Fruit fly (Drosophila melanogaster) whole organism, embryonic: Measurements from ENCODE around the gene sowi.
A peak's percentile ranks its signal among the peaks of the same experiment; 100 is the strongest.

Source experiments
- CG1024 ChIP-seq: fragments of 200-800 bp; sonication (Bioruptor generic); IDR thresholded peaks from 2 replicates; pipeline ENCODE4 v1.3.6; 2022; ENCODE audit warnings: missing biosample characterization, missing genetic modification characterization
- CG12104 ChIP-seq: fragments of 200-800 bp; sonication (Bioruptor generic); optimal IDR thresholded peaks from 3 replicates; lab custom pipeline; 2016; ENCODE audit warnings: missing biosample characterization, missing genetic modification characterization
- CG13296 ChIP-seq: fragments of 200-800 bp; sonication (Bioruptor generic); optimal IDR thresholded peaks from 3 replicates; lab custom pipeline; 2018; ENCODE audit warnings: missing biosample characterization, mild to moderate bottlenecking, missing genetic modification characterization
- CG13894 ChIP-seq: fragments of 200-800 bp; sonication (Bioruptor generic); optimal IDR thresholded peaks from 3 replicates; lab custom pipeline; 2018; ENCODE audit warnings: missing biosample characterization, mild to moderate bottlenecking, missing genetic modification characterization, moderate library complexity
- CG15479 ChIP-seq: fragments of 200-800 bp; sonication (Bioruptor generic); optimal IDR thresholded peaks from 3 replicates; lab custom pipeline; 2019; ENCODE audit warnings: missing biosample characterization, mild to moderate bottlenecking, missing genetic modification characterization, moderate library complexity
- CG15514 ChIP-seq: fragments of 200-800 bp; sonication (Bioruptor generic); optimal IDR thresholded peaks from 3 replicates; lab custom pipeline; 2017; ENCODE audit warnings: missing biosample characterization, missing genetic modification characterization, mild to moderate bottlenecking, moderate library complexity, missing genetic modification reagents
- CG16815 ChIP-seq: fragments of 200-800 bp; sonication (Bioruptor generic); optimal IDR thresholded peaks from 3 replicates; lab custom pipeline; 2017; ENCODE audit warnings: missing biosample characterization, mild to moderate bottlenecking, missing genetic modification characterization
- CG17912 ChIP-seq: fragments of 200-800 bp; sonication (Bioruptor generic); optimal IDR thresholded peaks from 2 replicates; lab custom pipeline; 2018; ENCODE audit warnings: missing biosample characterization, mild to moderate bottlenecking, missing genetic modification characterization
- CG1832 ChIP-seq: fragments of 200-800 bp; sonication (Bioruptor generic); optimal IDR thresholded peaks from 2 replicates; lab custom pipeline; 2017; ENCODE audit warnings: missing biosample characterization, mild to moderate bottlenecking, missing genetic modification characterization, inconsistent platforms
- CG18764 ChIP-seq: fragments of 200-800 bp; sonication (Bioruptor generic); optimal IDR thresholded peaks from 3 replicates; lab custom pipeline; 2016; ENCODE audit warnings: missing biosample characterization, missing genetic modification characterization
- CG2199 ChIP-seq: fragments of 200-800 bp; sonication (Bioruptor generic); IDR thresholded peaks from 3 replicates; pipeline ENCODE4 v1.3.6; 2022; ENCODE audit warnings: missing biosample characterization, missing genetic modification characterization
- CG33213 ChIP-seq: fragments of 200-800 bp; sonication (Bioruptor generic); optimal IDR thresholded peaks from 3 replicates; lab custom pipeline; 2016; ENCODE audit warnings: missing biosample characterization, missing genetic modification characterization
- CG3847 ChIP-seq: fragments of 200-800 bp; sonication (Bioruptor generic); IDR thresholded peaks from 2 replicates; pipeline ENCODE4 v1.3.6; 2022; ENCODE audit warnings: missing biosample characterization, missing genetic modification characterization
- CG3995 ChIP-seq: fragments of 200-800 bp; sonication (Bioruptor generic); optimal IDR thresholded peaks from 3 replicates; lab custom pipeline; 2016; ENCODE audit warnings: missing biosample characterization, missing genetic modification characterization
- CG6791 ChIP-seq: fragments of 200-800 bp; sonication (Bioruptor generic); IDR thresholded peaks from 3 replicates; pipeline ENCODE4 v1.3.6; 2022; ENCODE audit warnings: missing biosample characterization, missing genetic modification characterization; ENCODE audit not compliant: partially characterized antibody
- Camta ChIP-seq: fragments of 200-800 bp; sonication (Bioruptor generic); optimal IDR thresholded peaks from 2 replicates; lab custom pipeline; 2016; ENCODE audit warnings: missing biosample characterization, missing genetic modification characterization
- CoRest ChIP-seq: fragments of 200-800 bp; sonication (Bioruptor generic); optimal IDR thresholded peaks from 3 replicates; lab custom pipeline; 2018; ENCODE audit warnings: missing biosample characterization, mild to moderate bottlenecking, missing genetic modification characterization, moderate library complexity
- Deaf1 ChIP-seq: fragments of 200-800 bp; optimal IDR thresholded peaks from 3 replicates; lab custom pipeline; 2019; ENCODE audit warnings: missing biosample characterization, mild to moderate bottlenecking, missing genetic modification characterization, moderate library complexity
- Dll ChIP-seq: fragments of 200-800 bp; sonication (Bioruptor generic); IDR thresholded peaks from 4 replicates; pipeline ENCODE4 v1.3.6; 2022; ENCODE audit warnings: missing biosample characterization, missing genetic modification characterization; ENCODE audit not compliant: partially characterized antibody
- Doc3 ChIP-seq: fragments of 200-800 bp; sonication (Bioruptor generic); IDR thresholded peaks from 3 replicates; pipeline ENCODE4 v1.3.6; 2022; ENCODE audit warnings: missing biosample characterization, missing genetic modification characterization; ENCODE audit not compliant: partially characterized antibody
- Dp ChIP-seq: fragments of 200-800 bp; sonication (Bioruptor generic); optimal IDR thresholded peaks from 2 replicates; lab custom pipeline; 2018; ENCODE audit warnings: missing biosample characterization, mild to moderate bottlenecking, missing genetic modification characterization, moderate library complexity
- Dref ChIP-seq: fragments of 200-800 bp; sonication (Bioruptor generic); IDR thresholded peaks from 2 replicates; pipeline ENCODE4 v1.3.6; 2022; ENCODE audit warnings: missing biosample characterization, missing genetic modification characterization
- E2f2 ChIP-seq: fragments of 200-800 bp; sonication (Bioruptor generic); IDR thresholded peaks from 2 replicates; pipeline ENCODE4 v1.3.6; 2022; ENCODE audit warnings: missing biosample characterization, missing genetic modification characterization
- Ets65A ChIP-seq: fragments of 200-800 bp; sonication (Bioruptor generic); peaks from one replicate; lab custom pipeline; 2016; ENCODE audit warnings: missing biosample characterization, missing genetic modification characterization
- Gsc ChIP-seq: fragments of 200-800 bp; sonication (Bioruptor generic); IDR thresholded peaks from 2 replicates; pipeline ENCODE4 v1.3.6; 2022; ENCODE audit warnings: missing biosample characterization, missing genetic modification characterization
- MESR4 ChIP-seq: fragments of 200-800 bp; sonication (Bioruptor generic); optimal IDR thresholded peaks from 2 replicates; lab custom pipeline; 2018; ENCODE audit warnings: missing biosample characterization, mild to moderate bottlenecking, missing genetic modification characterization, moderate library complexity
- Max ChIP-seq: fragments of 200-800 bp; sonication (Bioruptor generic); optimal IDR thresholded peaks from 2 replicates; lab custom pipeline; 2016; ENCODE audit warnings: missing biosample characterization, mild to moderate bottlenecking, missing genetic modification characterization
- Rfx ChIP-seq: fragments of 200-800 bp; sonication (Bioruptor generic); IDR thresholded peaks from 2 replicates; pipeline ENCODE4 v1.3.6; 2022; ENCODE audit warnings: missing biosample characterization, missing genetic modification characterization
- Spps ChIP-seq: fragments of 200-800 bp; sonication (Bioruptor generic); optimal IDR thresholded peaks from 2 replicates; lab custom pipeline; 2018; ENCODE audit warnings: missing biosample characterization, mild to moderate bottlenecking, missing genetic modification characterization
- Xbp1 ChIP-seq: fragments of 200-800 bp; sonication (Bioruptor generic); optimal IDR thresholded peaks from 3 replicates; lab custom pipeline; 2016; ENCODE audit warnings: missing biosample characterization, mild to moderate bottlenecking, missing genetic modification characterization
- amos ChIP-seq: fragments of 200-800 bp; sonication (Bioruptor generic); IDR thresholded peaks from 2 replicates; pipeline ENCODE4 v1.3.6; 2022; ENCODE audit warnings: missing biosample characterization, missing genetic modification characterization; ENCODE audit not compliant: partially characterized antibody
- cad ChIP-seq: fragments of >200 bp; optimal IDR thresholded peaks from 2 replicates; lab custom pipeline; 2017; ENCODE audit warnings: missing biosample characterization, missing genetic modification characterization
- chinmo ChIP-seq: fragments of 200-800 bp; sonication (Bioruptor generic); IDR thresholded peaks from 4 replicates; pipeline ENCODE4 v1.3.6; 2022; ENCODE audit warnings: missing biosample characterization, missing genetic modification characterization; ENCODE audit not compliant: partially characterized antibody
- chn ChIP-seq: fragments of 200-800 bp; sonication (Bioruptor generic); optimal IDR thresholded peaks from 2 replicates; lab custom pipeline; 2016; ENCODE audit warnings: missing biosample characterization, missing genetic modification characterization
- dimm ChIP-seq: fragments of 200-800 bp; sonication (Bioruptor generic); IDR thresholded peaks from 2 replicates; pipeline ENCODE4 v1.3.6; 2022; ENCODE audit warnings: missing biosample characterization, missing genetic modification characterization
- dm ChIP-seq: fragments of 200-800 bp; sonication (Bioruptor generic); optimal IDR thresholded peaks from 3 replicates; lab custom pipeline; 2016; ENCODE audit warnings: missing biosample characterization, missing genetic modification characterization
- dmrt11E ChIP-seq: fragments of 200-800 bp; sonication (Bioruptor generic); optimal IDR thresholded peaks from 3 replicates; lab custom pipeline; 2018; ENCODE audit warnings: missing biosample characterization, mild to moderate bottlenecking, missing genetic modification characterization, moderate library complexity
- emc ChIP-seq: fragments of 200-800 bp; sonication (Bioruptor generic); optimal IDR thresholded peaks from 2 replicates; lab custom pipeline; 2016; ENCODE audit warnings: missing biosample characterization, missing genetic modification characterization
- en ChIP-seq: fragments of 200-800 bp; sonication (Bioruptor generic); optimal IDR thresholded peaks from 2 replicates; lab custom pipeline; 2016; ENCODE audit warnings: missing biosample characterization, missing genetic modification characterization
- esg ChIP-seq: fragments of 200-800 bp; sonication (Bioruptor generic); conservative IDR thresholded peaks from 2 replicates; pipeline ENCODE4 v1.3.6; 2022; ENCODE audit warnings: missing biosample characterization, missing genetic modification characterization
- gcm2 ChIP-seq: fragments of 200-800 bp; sonication (Bioruptor generic); optimal IDR thresholded peaks from 2 replicates; lab custom pipeline; 2016; ENCODE audit warnings: missing biosample characterization, missing genetic modification characterization
- hkb ChIP-seq, 2 experiments: fragments of 200-800 bp in 1 of 2; fragments of >200 bp in 1 of 2; sonication (Bioruptor generic) in 1 of 2; IDR thresholded peaks in 1 of 2; optimal IDR thresholded peaks in 1 of 2; 2 replicates each; pipeline versions ENCODE4 v1.3.6 to Lab custom; 2017 to 2022; ENCODE audit warnings: missing biosample characterization in 1 of 2, missing genetic modification characterization in 1 of 2
- knrl ChIP-seq: fragments of 200-800 bp; sonication (Bioruptor generic); IDR thresholded peaks from 3 replicates; pipeline ENCODE4 v1.3.6; 2022; ENCODE audit warnings: missing biosample characterization, missing genetic modification characterization; ENCODE audit not compliant: partially characterized antibody
- luna ChIP-seq: fragments of 200-800 bp; sonication (Bioruptor generic); optimal IDR thresholded peaks from 2 replicates; lab custom pipeline; 2016; ENCODE audit warnings: missing biosample characterization, missing genetic modification characterization
- slou ChIP-seq: fragments of 200-800 bp; sonication (Bioruptor generic); optimal IDR thresholded peaks from 3 replicates; lab custom pipeline; 2016; ENCODE audit warnings: missing biosample characterization, missing genetic modification characterization
- stwl ChIP-seq: fragments of 200-800 bp; sonication (Bioruptor generic); optimal IDR thresholded peaks from 3 replicates; lab custom pipeline; 2018; ENCODE audit warnings: missing biosample characterization, mild to moderate bottlenecking, missing genetic modification characterization, moderate library complexity
- tap ChIP-seq: fragments of 200-800 bp; optimal IDR thresholded peaks from 3 replicates; lab custom pipeline; 2019; ENCODE audit warnings: missing biosample characterization, mild to moderate bottlenecking, missing genetic modification characterization, moderate library complexity
- trem ChIP-seq: fragments of 200-800 bp; optimal IDR thresholded peaks from 3 replicates; lab custom pipeline; 2019; ENCODE audit warnings: missing biosample characterization, mild to moderate bottlenecking, missing genetic modification characterization, moderate library complexity
- ttk ChIP-seq: fragments of 200-800 bp; sonication (Bioruptor generic); IDR thresholded peaks from 2 replicates; pipeline ENCODE4 v2.1.2; 2022; ENCODE audit warnings: missing biosample characterization, missing genetic modification characterization
- zen ChIP-seq: fragments of 200-800 bp; sonication (Bioruptor generic); optimal IDR thresholded peaks from 3 replicates; lab custom pipeline; 2018; ENCODE audit warnings: missing biosample characterization, mild to moderate bottlenecking, missing genetic modification characterization, moderate library complexity

sowi gene

DNA sequence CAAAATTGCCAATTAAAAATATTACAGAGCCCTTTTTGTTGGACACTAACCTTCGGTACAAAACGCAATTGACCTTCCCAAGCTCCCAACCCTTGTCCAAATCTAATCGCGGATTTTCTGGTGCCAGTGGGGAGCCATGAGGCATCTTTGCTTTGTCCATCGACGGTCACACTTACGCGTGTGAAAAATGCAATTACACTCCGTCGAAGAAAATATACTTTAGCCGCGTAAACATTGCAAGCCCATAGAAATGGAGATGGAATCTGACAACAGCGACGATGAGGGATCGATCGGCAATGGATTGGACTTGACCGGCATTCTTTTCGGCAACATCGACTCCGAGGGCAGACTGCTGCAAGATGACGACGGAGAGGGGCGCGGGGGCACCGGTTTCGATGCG is 19.0 kb upstream of the sowi start, which contains the start of gene Taf1 (continued):
- TF ChIP-seq stwl = peak; percentile 67
- no peak for TF ChIP-seq Doc3 (GFP tag; lab: Robert Waterston, UW)
- TF ChIP-seq luna (GFP tag; lab: Kevin White, UChicago) = no peak
- TF ChIP-seq trem (tag; lab: Kevin White, UChicago) = peak; percentile 66
- TF ChIP-seq Max = peak; percentile 5
- no peak for TF ChIP-seq Spps (tag; lab: Kevin White, UChicago)
- no peak for TF ChIP-seq emc
- TF ChIP-seq CG13296 = no peak
- TF ChIP-seq slou = no peak
- TF ChIP-seq zen (tag; lab: Kevin White, UChicago) = peak; percentile 39
- TF ChIP-seq chinmo = peak; percentile 86; the same call in 2 of the 4 replicates
- no peak for TF ChIP-seq esg (GFP tag; lab: Robert Waterston, UW)
- TF ChIP-seq en (GFP tag; lab: Kevin White, UChicago) = no peak
- TF ChIP-seq cad (GFP tag; lab: Kevin White, UChicago) = no peak
- no peak for TF ChIP-seq Gsc (GFP tag; lab: Robert Waterston, UW)
- TF ChIP-seq amos (GFP tag; lab: Robert Waterston, UW) = peak; percentile 29; the same call in 1 of the 2 replicates
- peak; percentile 49; the same call in 2 of the 4 replicates for TF ChIP-seq Dll (GFP tag; lab: Robert Waterston, UW)
- TF ChIP-seq dimm (GFP tag; lab: Robert Waterston, UW) = no peak
- peak; percentile 90 for TF ChIP-seq CG2199 (GFP tag; lab: Robert Waterston, UW)
- TF ChIP-seq CoRest (tag; lab: Kevin White, UChicago) = no peak
- 0 out of 2 replicates have a peak, but pooled peaks have one; percentile 21 for TF ChIP-seq E2f2 (GFP tag; lab: Robert Waterston, UW)
- no peak for TF ChIP-seq CG1832
- no peak for TF ChIP-seq CG18764 (GFP tag; lab: Kevin White, UChicago)
- TF ChIP-seq MESR4 (GFP tag; lab: Kevin White, UChicago) = peak; percentile 99
- peak; percentile 3 for TF ChIP-seq CG3995 (GFP tag; lab: Kevin White, UChicago)
- peak; percentile 30; the same call in 1 of the 3 replicates for TF ChIP-seq knrl
- TF ChIP-seq CG15514 (GFP tag; lab: Kevin White, UChicago) = peak; percentile 83
- peak; percentile 45 for TF ChIP-seq Rfx (GFP tag; lab: Robert Waterston, UW)
- TF ChIP-seq ttk (GFP tag; lab: Robert Waterston, UW) = no peak
- no peak for TF ChIP-seq Deaf1 (tag; lab: Kevin White, UChicago)
- peak; percentile 40; the same call in 1 of the 2 replicates for TF ChIP-seq Dref (GFP tag; lab: Robert Waterston, UW)
- no peak for TF ChIP-seq Camta
- peak; percentile 25 for TF ChIP-seq dm (GFP tag; lab: Kevin White, UChicago)
- TF ChIP-seq CG12104 (GFP tag; lab: Kevin White, UChicago) = no peak
- TF ChIP-seq CG6791 = no peak
- TF ChIP-seq CG13894 (tag; lab: Kevin White, UChicago) = no peak
- TF ChIP-seq gcm2 (GFP tag; lab: Kevin White, UChicago) = no peak
- TF ChIP-seq Dp (GFP tag; lab: Kevin White, UChicago) = peak; percentile 41
- peak; percentile 66 for TF ChIP-seq CG33213 (GFP tag; lab: Kevin White, UChicago)
- TF ChIP-seq CG3847 (GFP tag; lab: Robert Waterston, UW) = peak; percentile 56
- no peak for TF ChIP-seq dmrt11E (tag; lab: Kevin White, UChicago)
- TF ChIP-seq CG16815 (GFP tag; lab: Kevin White, UChicago) = no peak
- no peak for TF ChIP-seq tap (tag; lab: Kevin White, UChicago)
- no peak for TF ChIP-seq chn (GFP tag; lab: Kevin White, UChicago)
- TF ChIP-seq Ets65A (GFP tag; lab: Kevin White, UChicago) = no peak
- peak; percentile 19 for TF ChIP-seq Xbp1
- TF ChIP-seq CG17912 = peak; percentile 27
- no peak for TF ChIP-seq CG15479 (GFP tag; lab: Kevin White, UChicago)
- no peak for TF ChIP-seq hkb (optimal IDR thresholded peaks at IDR 0.05; lab: Kevin White, UChicago)
- 0 out of 2 replicates have a peak, but pooled peaks have one; percentile 9 for TF ChIP-seq hkb (GFP tag; IDR thresholded peaks at IDR 0.05; lab: Robert Waterston, UW)
- no peak for TF ChIP-seq CG1024 (GFP tag; lab: Robert Waterston, UW)
